Fruit fly (Drosophila melanogaster): ENCODE measurements around the gene X11L.

DNA sequence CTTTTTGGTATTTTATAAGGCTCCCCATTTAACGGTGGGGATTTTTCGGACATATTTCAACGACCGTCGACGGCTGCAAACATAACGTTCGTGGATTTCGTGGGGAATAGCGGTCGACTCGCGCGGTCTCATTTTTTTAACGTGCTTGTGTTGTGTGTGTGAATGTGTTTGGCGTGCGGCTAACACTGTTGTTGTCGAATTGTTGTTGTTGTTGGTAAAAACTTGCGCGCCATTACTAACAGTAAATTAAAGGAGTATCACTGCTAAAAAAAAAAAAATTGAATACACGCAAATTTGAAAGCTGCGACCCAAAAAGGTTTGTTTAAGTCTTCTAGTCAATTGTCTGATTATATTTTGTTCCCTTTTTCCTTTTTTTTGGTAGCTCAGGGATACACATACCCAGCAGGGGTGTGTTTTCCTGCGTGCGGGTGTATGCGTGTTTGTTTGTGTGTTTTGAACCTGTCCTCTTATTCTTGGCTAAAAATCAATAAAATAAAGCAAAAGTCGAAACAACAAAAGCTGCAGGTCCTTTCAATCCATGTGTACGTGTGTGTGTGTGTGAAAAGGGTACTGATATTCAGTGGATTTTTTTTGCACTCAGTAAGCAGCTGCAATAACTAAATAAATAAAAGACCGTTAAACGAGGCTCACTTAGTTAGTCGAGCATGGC lies 19.5 kb upstream of the X11L start, which contains the start of gene CG12991:
- TF ChIP-seq CG12299 (tag; optimal IDR thresholded peaks at IDR 0.05) (no peak), vfl (GFP tag; optimal IDR thresholded peaks at IDR 0.05) (no peak), gt (GFP tag; IDR thresholded peaks at IDR 0.05) (no peak), CG18262 (tag; optimal IDR thresholded peaks at IDR 0.05) (no peak), MBD-R2 (GFP tag; IDR thresholded peaks at IDR 0.05) (no peak; the same call in 1 of the 2 replicates), CG1603 (tag; optimal IDR thresholded peaks at IDR 0.05) (no peak), kay (GFP tag; optimal IDR thresholded peaks at IDR 0.05) (no peak)

All from whole organism, embryonic.